Worm (Caenorhabditis elegans) whole organism, dauer: ENCODE data around the gene clec-177.

Source experiments
- unc-62 ChIP-seq: sonication (generic microtip); optimal IDR thresholded peaks from 2 replicates; lab custom pipeline; 2017; ENCODE audit warnings: missing biosample characterization, missing genetic modification reagents, missing genetic modification characterization

clec-177 gene

DNA sequence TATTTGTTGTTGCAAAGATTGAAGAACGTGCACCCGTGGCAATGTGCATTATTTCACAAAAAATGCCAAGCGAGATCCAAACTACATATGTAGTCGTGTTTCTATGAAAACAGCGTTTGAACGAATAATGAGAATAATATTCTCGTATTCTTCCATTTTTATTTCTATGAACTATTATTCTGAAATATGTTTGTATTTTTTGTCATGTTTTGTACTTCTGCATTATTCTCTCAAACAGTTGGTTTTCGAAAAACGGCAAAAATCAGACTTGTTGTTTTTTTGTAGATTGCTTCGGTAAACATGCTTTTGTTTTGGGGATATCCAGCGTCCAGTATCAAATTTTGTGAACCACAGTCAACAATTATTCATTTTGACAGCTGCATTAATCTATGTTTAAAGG lies at the start of gene clec-177:
Gene clec-177 (plus strand): TSS at position 301 of the 400 bp plus-strand sequence.
- TF ChIP-seq unc-62 (GFP tag; lab: Kevin White, UChicago): no peak

DNA sequence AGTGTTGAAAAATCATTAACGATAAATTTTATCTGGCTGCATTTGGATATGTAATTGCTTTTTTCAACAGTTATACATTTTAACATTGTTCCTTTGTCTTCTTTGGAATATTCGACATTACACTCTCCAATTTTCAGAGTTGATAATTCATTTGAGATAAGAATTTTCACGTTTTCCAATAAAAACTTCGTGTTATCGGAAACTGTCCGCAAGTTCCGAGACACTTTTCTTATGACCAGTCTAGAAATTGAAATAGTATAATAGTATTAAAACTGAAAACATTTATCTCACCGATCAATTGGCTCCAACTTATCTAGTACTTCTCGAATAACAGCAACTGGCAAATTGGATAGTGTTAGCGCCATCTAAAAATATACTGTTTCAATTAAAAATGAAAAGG lies 48.7 kb upstream of the clec-177 start, which contains the start of gene fbxa-86:
Gene fbxa-86 (minus strand): TSS at position 367 of the 400 bp plus-strand sequence.
- TF ChIP-seq unc-62 (GFP tag; lab: Kevin White, UChicago): no peak

DNA sequence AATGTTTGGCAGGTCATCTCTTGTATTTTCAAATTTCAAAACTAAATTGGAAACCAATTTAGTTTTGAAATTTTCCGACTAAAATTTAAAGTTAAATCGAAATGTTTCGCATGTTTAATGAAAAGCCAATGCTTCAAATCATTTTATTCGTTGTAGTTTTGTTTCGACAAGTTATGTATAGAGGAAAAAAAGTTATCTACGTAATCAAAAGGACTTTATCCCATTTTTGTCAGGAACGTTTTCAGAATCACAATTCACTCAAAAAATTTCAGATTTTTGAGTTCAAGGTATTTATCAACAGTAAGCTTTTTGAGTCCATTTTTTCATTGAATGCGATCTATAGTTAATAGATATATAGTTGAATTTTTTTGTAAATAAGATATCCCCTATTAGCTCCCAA lies 47.7 kb upstream of the clec-177 start, which contains the start of gene str-168:
Gene str-168 (plus strand): TSS at position 301 of the 400 bp plus-strand sequence.
- no peak for TF ChIP-seq unc-62 (GFP tag; lab: Kevin White, UChicago)

DNA sequence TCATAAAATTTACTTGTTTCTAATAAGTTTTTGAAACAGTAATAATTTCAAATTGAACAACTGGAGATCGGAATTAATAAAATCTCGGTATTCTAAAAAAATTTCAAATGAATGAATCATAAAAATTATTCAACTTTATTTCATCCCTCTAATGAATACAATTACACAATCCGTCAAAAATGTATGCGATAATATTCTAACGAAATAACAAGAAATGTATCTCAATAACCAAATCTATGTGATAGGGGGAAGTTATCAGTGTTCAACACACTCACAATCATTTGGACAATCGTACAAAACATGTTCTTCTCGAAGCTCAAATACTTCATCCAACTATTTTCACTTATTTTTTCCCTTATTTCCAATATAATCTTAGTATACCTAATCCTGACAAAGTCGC lies 44.7 kb upstream of the clec-177 start, which contains the start of gene Y9C9A.5:
Gene Y9C9A.5 (plus strand): TSS at position 301 of the 400 bp plus-strand sequence.
- TF ChIP-seq unc-62 (GFP tag; lab: Kevin White, UChicago): no peak

DNA sequence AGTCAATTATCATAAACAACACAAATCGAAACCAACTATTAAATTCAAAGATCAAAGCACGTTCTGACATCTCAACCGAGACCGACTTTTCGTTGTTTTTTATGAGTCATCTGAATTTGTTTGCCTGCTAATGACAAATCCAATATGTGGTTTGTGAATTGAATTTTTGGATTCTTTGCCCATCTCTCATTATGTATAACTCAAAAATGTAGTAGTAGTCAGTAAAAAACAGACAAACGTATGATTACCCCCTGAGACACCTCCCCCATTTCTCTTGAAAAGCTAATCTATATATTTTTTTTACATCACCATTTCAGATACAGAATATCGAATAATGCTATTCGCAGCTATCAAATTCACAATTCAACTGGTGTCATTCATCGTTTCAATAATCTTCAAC lies 40.6 kb upstream of the clec-177 start, which contains the start of gene str-169:
Gene str-169 (plus strand): TSS at position 301 of the 400 bp plus-strand sequence.
- TF ChIP-seq unc-62 (GFP tag; lab: Kevin White, UChicago): no peak

DNA sequence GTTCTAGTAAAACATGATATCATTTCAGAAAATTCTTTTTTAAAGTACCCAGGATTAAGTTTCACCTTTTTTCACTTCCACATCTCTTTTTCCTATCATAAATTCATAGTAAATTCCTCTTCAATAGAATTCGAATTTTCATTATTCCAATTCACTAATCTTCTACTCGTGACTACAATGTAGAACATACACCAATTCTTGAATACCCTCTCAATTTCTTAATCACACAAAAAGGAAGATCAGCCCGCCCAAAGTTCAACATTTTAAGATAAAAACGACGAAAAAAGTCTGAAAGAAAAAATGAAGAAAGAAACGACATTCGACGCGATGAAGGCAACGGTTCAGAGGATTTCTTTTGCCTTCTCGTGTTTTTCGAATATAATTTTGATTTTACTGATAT lies 32.5 kb upstream of the clec-177 start, which contains the start of gene str-163:
Gene str-163 (plus strand): TSS at position 301 of the 400 bp plus-strand sequence.
- no peak for TF ChIP-seq unc-62 (GFP tag; lab: Kevin White, UChicago)

DNA sequence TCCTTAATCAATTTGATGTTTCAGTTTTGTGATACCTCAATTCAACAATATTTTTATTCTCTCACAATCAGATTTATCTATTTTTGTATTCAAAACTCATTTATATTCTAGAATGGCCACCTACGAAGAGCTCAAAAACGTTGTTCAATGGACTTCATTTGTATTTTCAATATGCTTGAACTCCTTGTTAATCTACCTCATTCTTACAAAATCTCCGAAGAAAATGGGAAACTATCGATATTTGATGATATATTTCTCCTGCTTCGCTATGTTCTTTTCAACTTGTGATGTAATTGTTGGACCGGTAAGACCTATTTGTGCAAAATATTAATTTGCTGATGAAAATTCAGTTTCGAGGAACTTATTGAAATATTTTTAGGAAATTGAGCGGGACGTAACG lies 25.7 kb upstream of the clec-177 start, which contains the start of gene str-164:
Gene str-164 (plus strand): TSS at position 113 of the 400 bp plus-strand sequence.
- TF ChIP-seq unc-62 (GFP tag; lab: Kevin White, UChicago): no peak

DNA sequence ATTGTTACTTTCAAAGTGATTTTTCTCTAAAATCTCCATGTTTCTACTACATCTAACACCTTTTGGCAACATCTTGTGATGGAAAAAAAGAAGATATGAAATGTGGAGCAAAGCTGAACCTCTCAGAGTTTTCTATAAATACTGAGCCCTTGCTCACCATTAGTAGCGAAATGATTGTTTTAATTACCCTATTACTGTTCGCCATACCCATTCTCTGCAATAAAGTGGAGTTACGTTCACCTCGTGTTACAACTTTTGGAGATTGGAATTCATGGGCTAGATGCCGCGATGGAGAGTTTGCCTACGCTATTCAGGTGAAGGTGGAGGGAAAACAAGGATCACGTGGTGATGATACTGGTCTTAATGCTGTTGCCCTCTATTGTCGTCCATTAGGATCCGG lies 22.5 kb upstream of the clec-177 start, which contains the start of gene txt-3:
Gene txt-3 (plus strand): TSS at position 125 of the 400 bp plus-strand sequence.
- no peak for TF ChIP-seq unc-62 (GFP tag; lab: Kevin White, UChicago)

DNA sequence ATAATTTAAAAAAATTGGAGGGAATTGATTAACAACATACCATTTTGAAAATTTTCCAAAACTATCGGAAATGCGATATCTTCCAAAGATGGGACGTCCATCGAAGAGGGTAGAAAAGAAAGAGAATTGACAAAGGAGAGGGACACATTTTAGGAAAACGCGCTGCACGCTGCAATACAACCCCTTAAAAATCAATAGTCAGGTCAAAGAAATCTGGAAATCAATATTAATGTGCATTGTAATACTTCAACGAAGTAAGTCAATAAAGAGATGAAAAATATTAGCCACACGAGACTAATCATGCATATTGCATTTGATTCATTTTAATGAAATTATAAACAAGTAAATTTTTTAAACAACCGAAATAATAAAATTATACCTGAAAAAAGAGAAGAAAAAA lies 16.9 kb upstream of the clec-177 start, which contains the start of gene Y9C9A.13:
Gene Y9C9A.13 (minus strand): TSS at position 101 of the 400 bp plus-strand sequence.
- no peak for TF ChIP-seq unc-62 (GFP tag; lab: Kevin White, UChicago)

DNA sequence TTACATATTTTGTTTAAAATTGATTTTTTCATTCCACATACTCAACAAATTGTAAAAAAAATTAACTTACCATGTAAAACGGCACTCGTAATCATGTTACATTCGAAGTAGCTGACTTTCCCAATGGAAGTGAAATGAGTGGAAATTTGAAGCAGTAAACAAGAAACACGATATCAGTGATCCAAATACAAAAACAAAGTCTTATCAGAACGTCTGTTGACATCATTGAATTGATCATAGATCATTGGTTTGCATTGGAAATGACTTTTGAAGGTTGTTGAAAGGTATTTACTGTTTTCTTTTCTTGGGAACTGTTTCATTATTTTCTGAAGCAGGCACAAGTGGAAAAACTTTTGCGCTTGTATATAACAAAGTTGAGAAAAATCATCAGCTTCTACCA lies 10.4 kb upstream of the clec-177 start, which contains the start of gene Y9C9A.16:
Gene Y9C9A.16 (minus strand): TSS at position 131 of the 400 bp plus-strand sequence.
- TF ChIP-seq unc-62 (GFP tag; lab: Kevin White, UChicago): no peak

DNA sequence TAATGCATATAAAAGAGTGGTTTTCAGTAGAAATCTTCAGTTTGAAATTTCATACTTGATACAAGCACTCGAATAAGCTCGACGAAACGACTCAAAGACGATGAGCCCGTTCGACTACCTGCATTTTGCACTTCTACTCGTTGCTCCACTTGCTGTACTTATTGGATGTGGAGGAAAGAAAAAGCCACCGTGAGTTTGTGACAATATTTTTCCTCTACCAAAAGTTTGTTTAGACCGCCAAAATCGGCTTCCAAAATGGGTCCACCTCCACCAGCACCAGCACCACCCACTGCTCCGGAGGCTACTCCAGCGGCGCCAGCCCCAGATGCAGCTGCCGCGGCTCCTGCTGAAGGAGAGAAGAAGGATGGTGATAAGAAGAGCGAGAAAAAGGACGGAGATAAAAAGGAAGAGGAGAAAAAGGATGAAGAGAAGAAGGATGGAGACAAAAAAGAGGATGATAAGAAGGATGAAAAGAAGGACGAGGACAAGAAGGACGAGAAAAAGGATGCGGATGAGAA lies 9.1 kb upstream of the clec-177 start, which contains the start of gene E03H12.5:
Gene E03H12.5 (plus strand): TSS at position 51 of the 518 bp plus-strand sequence.
- TF ChIP-seq unc-62 (GFP tag; lab: Kevin White, UChicago): no peak

DNA sequence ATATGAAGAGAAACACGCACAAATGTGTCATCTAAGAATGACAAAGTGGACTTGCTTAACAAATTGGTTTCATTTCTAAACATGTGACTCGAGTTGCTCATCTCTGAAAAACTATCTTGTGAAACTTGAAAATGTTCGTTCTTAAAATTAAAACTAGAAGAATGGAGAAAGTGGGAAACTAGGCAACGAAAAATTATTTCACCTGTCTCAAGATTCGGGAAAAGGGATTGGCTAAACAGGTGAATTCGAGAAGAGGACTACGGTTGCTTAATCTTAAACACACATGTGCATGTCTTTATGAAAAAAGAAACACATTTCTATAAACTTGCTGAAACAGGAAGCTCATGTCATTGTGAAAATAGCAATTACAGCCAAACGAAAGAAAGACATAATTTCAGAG lies 5.3 kb upstream of the clec-177 start, which contains the start of gene srz-24:
Gene srz-24 (minus strand): TSS at position 101 of the 400 bp plus-strand sequence.
- TF ChIP-seq unc-62 (GFP tag; lab: Kevin White, UChicago): no peak

DNA sequence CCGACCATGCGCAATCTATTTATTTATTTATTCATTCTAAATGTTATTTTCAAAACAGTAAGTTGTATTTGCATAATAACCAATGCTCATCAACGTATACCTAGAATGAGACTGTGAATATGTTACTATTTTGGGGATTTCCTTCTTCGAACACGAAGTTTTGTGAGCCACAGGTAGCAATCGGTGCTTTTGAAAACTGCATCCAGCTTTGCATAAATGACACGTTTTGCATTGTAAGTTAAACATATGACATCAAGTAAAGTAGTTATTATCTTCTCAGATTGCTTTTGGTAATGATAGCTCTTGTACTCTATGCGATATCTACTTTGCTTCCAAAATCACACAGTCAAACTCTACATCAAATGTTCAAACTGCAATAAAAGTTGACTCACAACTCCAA lies 3.9 kb upstream of the clec-177 start, which contains the start of gene E03H12.4:
Gene E03H12.4 (plus strand): TSS at position 120 of the 400 bp plus-strand sequence.
- TF ChIP-seq unc-62 (GFP tag; lab: Kevin White, UChicago): no peak

DNA sequence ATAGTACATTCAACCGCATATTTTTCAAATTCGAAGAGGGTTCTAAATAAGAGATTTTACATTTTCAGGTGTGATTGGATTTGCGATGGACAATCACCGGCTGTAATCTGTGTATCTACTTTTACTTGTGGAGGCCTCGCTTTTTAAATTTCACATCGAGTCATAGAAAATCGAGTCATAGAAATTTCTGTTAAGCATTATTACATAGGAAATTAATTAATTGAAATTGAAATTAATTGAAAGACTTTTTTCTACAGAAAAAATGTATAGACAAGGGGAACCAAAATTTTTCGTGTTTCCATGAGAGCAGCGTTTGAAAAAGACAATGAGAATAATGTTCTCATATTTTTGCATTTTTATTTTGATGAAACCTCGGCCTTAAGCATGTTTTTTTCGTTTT lies 2.6 kb upstream of the clec-177 start, which contains the start of gene clec-176:
Gene clec-176 (plus strand): TSS at position 301 of the 400 bp plus-strand sequence.
- no peak for TF ChIP-seq unc-62 (GFP tag; lab: Kevin White, UChicago)

DNA sequence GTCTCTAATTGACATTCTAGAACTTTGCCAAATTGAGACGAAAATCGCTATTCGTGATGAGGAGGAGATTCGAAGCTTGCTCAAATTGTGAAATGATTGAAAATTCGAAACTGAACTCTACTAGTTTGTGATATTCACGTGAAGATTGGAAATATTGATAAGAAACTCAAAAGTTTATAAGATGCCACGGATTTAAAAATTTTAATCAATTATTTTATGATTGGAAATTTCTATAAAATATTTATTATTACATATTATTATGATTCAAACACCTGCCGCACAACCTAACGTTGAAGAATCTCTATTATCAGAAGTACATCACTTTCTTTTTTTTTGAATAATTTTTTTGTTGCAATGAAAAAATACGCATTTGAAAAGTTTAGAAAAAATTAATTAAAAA lies 2.2 kb downstream of the clec-177 start, which contains the start of gene E03H12.7:
Gene E03H12.7 (minus strand): TSS at position 101 of the 400 bp plus-strand sequence.
- TF ChIP-seq unc-62 (GFP tag; lab: Kevin White, UChicago): no peak

DNA sequence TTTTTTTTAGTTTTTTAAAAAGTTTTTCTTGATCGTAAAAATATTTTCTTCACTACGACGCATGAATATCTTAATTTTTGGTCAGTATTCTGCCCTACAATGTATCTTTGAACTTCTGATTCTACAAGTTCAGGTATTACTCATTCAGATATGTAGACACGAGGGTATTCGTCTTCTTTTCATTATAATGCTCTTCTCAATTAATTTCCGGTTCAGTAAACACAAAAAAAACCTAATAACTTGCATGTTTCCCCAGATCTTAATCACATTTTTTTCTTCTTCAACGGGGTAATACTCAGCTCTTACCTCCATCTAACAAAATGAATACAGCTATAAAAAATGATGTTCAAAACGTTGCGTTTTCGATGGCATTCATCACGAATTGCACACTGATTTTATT lies 5.7 kb downstream of the clec-177 start, which contains the start of gene str-162:
Gene str-162 (plus strand): TSS at position 301 of the 400 bp plus-strand sequence.
- TF ChIP-seq unc-62 (GFP tag; lab: Kevin White, UChicago): no peak
